Fruit fly (Drosophila melanogaster) whole organism, embryonic: ENCODE results near the gene Cda5.
A peak's percentile ranks its signal among the peaks of the same experiment; 100 is the strongest.

Source experiments
- Bgb ChIP-seq: fragments of 200-800 bp; sonication (Bioruptor generic); IDR thresholded peaks from 2 replicates; pipeline ENCODE4 v1.3.6; 2022; ENCODE audit warnings: missing biosample characterization, missing genetic modification characterization; ENCODE audit not compliant: partially characterized antibody
- CG10462 ChIP-seq: fragments of 200-800 bp; sonication (Bioruptor generic); optimal IDR thresholded peaks from 2 replicates; lab custom pipeline; 2016; ENCODE audit warnings: missing biosample characterization, missing genetic modification characterization
- CG11456 ChIP-seq: fragments of 200-800 bp; sonication (Bioruptor generic); IDR thresholded peaks from 3 replicates; pipeline ENCODE4 v1.3.6; 2022; ENCODE audit warnings: missing biosample characterization, missing genetic modification characterization
- CG1233 ChIP-seq: fragments of 200-800 bp; sonication (Bioruptor generic); optimal IDR thresholded peaks from 4 replicates; lab custom pipeline; 2018; ENCODE audit warnings: missing biosample characterization, mild to moderate bottlenecking, missing genetic modification characterization
- CG12942 ChIP-seq: fragments of 200-800 bp; sonication (Bioruptor generic); optimal IDR thresholded peaks from 3 replicates; lab custom pipeline; 2016; ENCODE audit warnings: missing biosample characterization, missing genetic modification characterization
- CG14441 ChIP-seq: fragments of 200-800 bp; sonication (Bioruptor generic); IDR thresholded peaks from 2 replicates; pipeline ENCODE4 v1.3.6; 2022; ENCODE audit warnings: missing biosample characterization, missing genetic modification characterization
- CG1602 ChIP-seq: fragments of 200-800 bp; sonication (Bioruptor generic); optimal IDR thresholded peaks from 3 replicates; lab custom pipeline; 2016; ENCODE audit warnings: missing biosample characterization, missing genetic modification characterization
- CG16863 ChIP-seq: fragments of 200-800 bp; sonication (Bioruptor generic); optimal IDR thresholded peaks from 3 replicates; lab custom pipeline; 2016; ENCODE audit warnings: missing biosample characterization, missing genetic modification characterization
- CG1792 ChIP-seq: fragments of 200-800 bp; sonication (Bioruptor generic); optimal IDR thresholded peaks from 2 replicates; lab custom pipeline; 2016; ENCODE audit warnings: missing biosample characterization, missing genetic modification characterization
- CG2116 ChIP-seq: fragments of 200-800 bp; sonication (Bioruptor generic); optimal IDR thresholded peaks from 3 replicates; lab custom pipeline; 2018; ENCODE audit warnings: missing biosample characterization, mild to moderate bottlenecking, missing genetic modification characterization
- CG4617 ChIP-seq: fragments of 200-800 bp; sonication (Bioruptor generic); optimal IDR thresholded peaks from 3 replicates; lab custom pipeline; 2016; ENCODE audit warnings: missing biosample characterization, missing genetic modification characterization, borderline replicate concordance
- CG5245 ChIP-seq: fragments of 200-800 bp; sonication (Bioruptor generic); optimal IDR thresholded peaks from 3 replicates; lab custom pipeline; 2016; ENCODE audit warnings: missing biosample characterization, missing genetic modification characterization
- CG8089 ChIP-seq: fragments of 200-800 bp; sonication (Bioruptor generic); optimal IDR thresholded peaks from 3 replicates; lab custom pipeline; 2016; ENCODE audit warnings: missing biosample characterization, missing genetic modification characterization
- CG8281 ChIP-seq: fragments of 200-800 bp; sonication (Bioruptor generic); optimal IDR thresholded peaks from 2 replicates; lab custom pipeline; 2018; ENCODE audit warnings: missing biosample characterization, mild to moderate bottlenecking, missing genetic modification characterization, moderate library complexity
- CG8290 ChIP-seq, 3 experiments: fragments of 200-800 bp; sonication (Bioruptor generic); optimal IDR thresholded peaks; 2 replicates each; lab custom pipeline; 2016 to 2019; ENCODE audit warnings: missing biosample characterization in 3 of 3, missing genetic modification characterization in 3 of 3, mild to moderate bottlenecking in 2 of 3, moderate library complexity in 1 of 3
- CG9609 ChIP-seq: fragments of 200-800 bp; sonication (Bioruptor generic); optimal IDR thresholded peaks from 3 replicates; lab custom pipeline; 2016; ENCODE audit warnings: missing biosample characterization, missing genetic modification characterization
- CG9727 ChIP-seq: fragments of 200-800 bp; sonication (Bioruptor generic); optimal IDR thresholded peaks from 3 replicates; lab custom pipeline; 2017; ENCODE audit warnings: missing biosample characterization, mild to moderate bottlenecking, missing genetic modification characterization
- CHES-1-like ChIP-seq: fragments of 200-800 bp; sonication (Bioruptor generic); optimal IDR thresholded peaks from 2 replicates; lab custom pipeline; 2016; ENCODE audit warnings: missing biosample characterization, missing genetic modification characterization
- CkIIα-i1 ChIP-seq: fragments of 200-800 bp; sonication (Bioruptor generic); IDR thresholded peaks from 2 replicates; pipeline ENCODE4 v1.3.6; 2022; ENCODE audit warnings: missing biosample characterization, missing genetic modification characterization
- Dfd ChIP-seq, 2 experiments: fragments of >200 bp; optimal IDR thresholded peaks; 2 replicates each; lab custom pipeline; 2017; ENCODE audit warnings: missing biosample characterization in 2 of 2, missing genetic modification characterization in 2 of 2
- Hmr ChIP-seq: fragments of 200-800 bp; sonication (Bioruptor generic); optimal IDR thresholded peaks from 3 replicates; lab custom pipeline; 2017; ENCODE audit warnings: mild to moderate bottlenecking, missing biosample characterization, missing genetic modification reagents, missing genetic modification characterization
- MTF-1 ChIP-seq: fragments of 200-800 bp; sonication (Bioruptor generic); optimal IDR thresholded peaks from 2 replicates; lab custom pipeline; 2018; ENCODE audit warnings: missing biosample characterization, mild to moderate bottlenecking, missing genetic modification characterization, borderline replicate concordance
- Nf-YB ChIP-seq: fragments of 200-800 bp; sonication (Bioruptor generic); optimal IDR thresholded peaks from 3 replicates; lab custom pipeline; 2019; ENCODE audit warnings: missing biosample characterization, mild to moderate bottlenecking, missing genetic modification characterization, moderate library complexity
- Scr ChIP-seq: fragments of 200-800 bp; sonication (Bioruptor generic); IDR thresholded peaks from 2 replicates; pipeline ENCODE4 v1.3.6; 2022; ENCODE audit warnings: missing biosample characterization, missing genetic modification characterization; ENCODE audit not compliant: partially characterized antibody
- cad ChIP-seq: fragments of >200 bp; optimal IDR thresholded peaks from 2 replicates; lab custom pipeline; 2017; ENCODE audit warnings: missing biosample characterization, missing genetic modification characterization
- cg ChIP-seq: fragments of 200-800 bp; sonication (Bioruptor generic); optimal IDR thresholded peaks from 3 replicates; lab custom pipeline; 2019; ENCODE audit warnings: missing biosample characterization, mild to moderate bottlenecking, missing genetic modification characterization, moderate library complexity
- crc ChIP-seq: fragments of 200-800 bp; sonication (Bioruptor generic); optimal IDR thresholded peaks from 2 replicates; lab custom pipeline; 2016; ENCODE audit warnings: missing biosample characterization, missing genetic modification characterization
- dan ChIP-seq: fragments of 200-800 bp; sonication (Bioruptor generic); IDR thresholded peaks from 2 replicates; pipeline ENCODE4 v1.3.6; 2022; ENCODE audit warnings: missing biosample characterization, missing genetic modification characterization
- danr ChIP-seq: fragments of 200-800 bp; sonication (Bioruptor generic); IDR thresholded peaks from 2 replicates; pipeline ENCODE4 v1.3.6; 2022; ENCODE audit warnings: missing biosample characterization, missing genetic modification characterization
- disco-r ChIP-seq: fragments of 200-800 bp; sonication (Bioruptor generic); optimal IDR thresholded peaks from 2 replicates; lab custom pipeline; 2016; ENCODE audit warnings: missing biosample characterization, missing genetic modification characterization
- dmrt99B ChIP-seq: fragments of 200-800 bp; sonication (Bioruptor generic); optimal IDR thresholded peaks from 2 replicates; lab custom pipeline; 2018; ENCODE audit warnings: missing biosample characterization, mild to moderate bottlenecking, missing genetic modification characterization, moderate library complexity
- ham ChIP-seq: fragments of 200-800 bp; sonication (Bioruptor generic); IDR thresholded peaks from 2 replicates; pipeline ENCODE4 v1.3.6; 2022; ENCODE audit warnings: missing biosample characterization, missing genetic modification characterization
- kay ChIP-seq: fragments of 200-800 bp; sonication (Bioruptor generic); optimal IDR thresholded peaks from 2 replicates; lab custom pipeline; 2016; ENCODE audit warnings: missing biosample characterization, missing genetic modification characterization
- pan ChIP-seq, 4 experiments: fragments of >200 bp in 3 of 4; fragments of 200-800 bp in 1 of 4; sonication (Bioruptor generic) in 1 of 4; optimal IDR thresholded peaks in 3 of 4; IDR thresholded peaks in 1 of 4; 2 replicates each; pipeline versions ENCODE4 v1.3.6 to Lab custom; 2017 to 2022; ENCODE audit warnings: missing biosample characterization in 2 of 4, missing genetic modification characterization in 2 of 4, mixed read lengths in 1 of 4
- pho ChIP-seq: fragments of 200-800 bp; sonication (Bioruptor generic); optimal IDR thresholded peaks from 2 replicates; lab custom pipeline; 2016; ENCODE audit warnings: missing biosample characterization, missing genetic modification characterization
- psq ChIP-seq: fragments of 200-800 bp; sonication (Bioruptor generic); optimal IDR thresholded peaks from 2 replicates; lab custom pipeline; 2017; ENCODE audit warnings: missing biosample characterization, missing genetic modification characterization
- rib ChIP-seq: fragments of 200-800 bp; sonication (Bioruptor generic); IDR thresholded peaks from 2 replicates; pipeline ENCODE4 v1.3.6; 2022; ENCODE audit warnings: missing biosample characterization, missing genetic modification characterization
- run ChIP-seq: fragments of 200-800 bp; sonication (Bioruptor generic); optimal IDR thresholded peaks from 3 replicates; lab custom pipeline; 2018; ENCODE audit warnings: missing biosample characterization, mild to moderate bottlenecking, missing genetic modification characterization
- sc ChIP-seq, 3 experiments: fragments of >200 bp in 2 of 3; fragments of 200-800 bp in 1 of 3; sonication (Bioruptor generic) in 1 of 3; optimal IDR thresholded peaks; 2 replicates in 2 of 3; 3 replicates in 1 of 3; lab custom pipeline; 2017; ENCODE audit warnings: mild to moderate bottlenecking in 1 of 3, missing biosample characterization in 1 of 3, missing genetic modification characterization in 1 of 3, missing genetic modification reagents in 1 of 3
- sd ChIP-seq: fragments of 200-800 bp; sonication (Bioruptor generic); optimal IDR thresholded peaks from 3 replicates; lab custom pipeline; 2018; ENCODE audit warnings: missing biosample characterization, mild to moderate bottlenecking, missing genetic modification characterization, moderate library complexity
- seq ChIP-seq: fragments of 200-800 bp; sonication (Bioruptor generic); IDR thresholded peaks from 2 replicates; pipeline ENCODE4 v1.3.6; 2022; ENCODE audit warnings: missing biosample characterization, missing genetic modification characterization
- so ChIP-seq: fragments of 200-800 bp; sonication (Bioruptor generic); IDR thresholded peaks from 3 replicates; pipeline ENCODE4 v1.3.6; 2022; ENCODE audit warnings: missing biosample characterization, missing genetic modification characterization
- sqz ChIP-seq: fragments of 200-800 bp; sonication (Bioruptor generic); optimal IDR thresholded peaks from 3 replicates; lab custom pipeline; 2018; ENCODE audit warnings: missing biosample characterization, mild to moderate bottlenecking, missing genetic modification characterization
- sug ChIP-seq: fragments of 200-800 bp; optimal IDR thresholded peaks from 2 replicates; lab custom pipeline; 2019; ENCODE audit warnings: missing biosample characterization, mild to moderate bottlenecking, missing genetic modification characterization, moderate library complexity
- tll ChIP-seq, 2 experiments: fragments of 200-800 bp in 1 of 2; fragments of >200 bp in 1 of 2; sonication (Bioruptor generic) in 1 of 2; optimal IDR thresholded peaks; 2 replicates each; lab custom pipeline; 2017 to 2019; ENCODE audit warnings: missing biosample characterization in 2 of 2, missing genetic modification characterization in 2 of 2, mild to moderate bottlenecking in 1 of 2, moderate library complexity in 1 of 2
- wek ChIP-seq: fragments of 200-800 bp; sonication (Bioruptor generic); optimal IDR thresholded peaks from 3 replicates; lab custom pipeline; 2018; ENCODE audit warnings: missing biosample characterization, mild to moderate bottlenecking, missing genetic modification characterization, moderate library complexity

Cda5 gene

DNA sequence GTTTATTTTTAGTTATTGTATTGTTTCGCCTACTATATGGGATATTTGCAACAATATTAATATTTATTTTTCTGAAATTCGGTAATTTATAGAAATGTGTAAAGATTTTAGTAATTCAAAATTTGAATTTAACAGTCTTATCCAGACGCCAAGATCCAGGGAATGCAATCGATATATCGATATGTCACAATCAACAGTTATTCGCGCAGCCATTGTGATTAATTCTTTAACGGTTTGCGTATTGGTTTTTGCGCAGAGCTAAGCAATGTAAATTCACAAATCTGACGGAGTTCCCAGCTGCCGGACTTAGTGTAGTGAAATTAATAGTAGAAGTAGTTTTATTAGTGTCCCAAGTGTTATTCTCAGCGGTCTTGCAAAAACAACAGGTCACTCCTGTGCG, 49.2 kb upstream of the Cda5 start, which contains the start of gene ND-15 (continued):
- no peak for TF ChIP-seq psq (GFP tag; lab: Kevin White, UChicago)

DNA sequence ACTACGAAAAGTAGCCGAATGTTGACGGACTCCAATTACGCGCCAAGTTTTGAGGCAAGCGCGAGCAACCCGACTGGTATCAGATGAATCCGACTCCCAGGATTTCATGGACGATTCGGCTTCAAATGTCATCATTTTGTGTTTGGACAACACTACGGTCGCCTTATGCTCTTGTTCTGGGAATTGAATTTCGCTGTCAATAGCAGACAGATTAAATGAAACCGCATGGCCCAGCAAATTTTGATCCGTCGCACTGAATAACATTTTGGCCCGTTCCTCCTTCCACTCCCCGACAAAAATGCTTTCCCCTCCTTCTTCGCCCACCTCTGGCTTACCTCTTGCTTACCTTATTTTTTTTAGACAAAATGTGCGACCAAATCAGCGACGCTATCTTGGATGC, 44.8 kb upstream of the Cda5 start:
- no peak for TF ChIP-seq CG8290 (GFP tag; optimal IDR thresholded peaks at IDR 0.05; lab: Kevin White, UChicago)
- no peak for TF ChIP-seq CG8290 (tag; optimal IDR thresholded peaks at IDR 0.05; lab: Kevin White, UChicago)
- TF ChIP-seq Bgb (GFP tag; lab: Robert Waterston, UW), result no peak
- TF ChIP-seq Scr (GFP tag; lab: Robert Waterston, UW), result no peak
- no peak for TF ChIP-seq sc (optimal IDR thresholded peaks at IDR 0.05; lab: Kevin White, UChicago)
- no peak for TF ChIP-seq sc (GFP tag; optimal IDR thresholded peaks at IDR 0.05; lab: Kevin White, UChicago)
- no peak for TF ChIP-seq kay (GFP tag; lab: Kevin White, UChicago)
- no peak for TF ChIP-seq CG5245 (GFP tag; lab: Kevin White, UChicago)
- TF ChIP-seq CG10462 (GFP tag; lab: Kevin White, UChicago), result no peak
- no peak for TF ChIP-seq ham (GFP tag; lab: Robert Waterston, UW)
- no peak for TF ChIP-seq run
- TF ChIP-seq CG4617 (GFP tag; lab: Kevin White, UChicago), result no peak
- TF ChIP-seq CG1792 (GFP tag; lab: Kevin White, UChicago), result no peak
- no peak for TF ChIP-seq CG12942 (GFP tag; lab: Kevin White, UChicago)
- TF ChIP-seq crc, result no peak
- TF ChIP-seq CHES-1-like (GFP tag; lab: Kevin White, UChicago), result no peak
- no peak for TF ChIP-seq CG16863 (GFP tag; lab: Kevin White, UChicago)
- TF ChIP-seq pho (GFP tag; lab: Kevin White, UChicago), result no peak
- no peak for TF ChIP-seq rib (GFP tag; lab: Robert Waterston, UW)
- no peak for TF ChIP-seq seq (GFP tag; lab: Robert Waterston, UW)
- TF ChIP-seq CG9609 (GFP tag; lab: Kevin White, UChicago), result no peak
- no peak for TF ChIP-seq dmrt99B

dm6 chr2L:109098-109799, 44.0 kb upstream of the Cda5 start:
- no peak for TF ChIP-seq cad (GFP tag; lab: Kevin White, UChicago)
- no peak for TF ChIP-seq dan (GFP tag; lab: Robert Waterston, UW)
- TF ChIP-seq Hmr (GFP tag; lab: Kevin White, UChicago), result no peak
- no peak for TF ChIP-seq CG2116 (GFP tag; lab: Kevin White, UChicago)
- TF ChIP-seq tll (GFP tag; optimal IDR thresholded peaks at IDR 0.05; lab: Kevin White, UChicago), result no peak
- TF ChIP-seq pan (optimal IDR thresholded peaks at IDR 0.05; lab: Kevin White, UChicago), result no peak
- TF ChIP-seq pan (GFP tag; optimal IDR thresholded peaks at IDR 0.05 in 1 of 2, IDR thresholded peaks at IDR 0.05 in 1 of 2), result no peak
- TF ChIP-seq wek (GFP tag; lab: Kevin White, UChicago), result no peak
- TF ChIP-seq sqz (GFP tag; lab: Kevin White, UChicago), result no peak
- no peak for TF ChIP-seq so (GFP tag; lab: Robert Waterston, UW)
- TF ChIP-seq sd (tag; lab: Kevin White, UChicago), result peak; percentile 87
- no peak for TF ChIP-seq CG11456
- no peak for TF ChIP-seq CG9609 (GFP tag; lab: Kevin White, UChicago)
- no peak for TF ChIP-seq MTF-1 (GFP tag; lab: Kevin White, UChicago)
- TF ChIP-seq CG14441 (GFP tag; lab: Robert Waterston, UW), result no peak
- no peak for TF ChIP-seq danr (GFP tag; lab: Robert Waterston, UW)
- no peak for TF ChIP-seq CkIIα-i1 (GFP tag; lab: Robert Waterston, UW)
- TF ChIP-seq disco-r (GFP tag; lab: Kevin White, UChicago), result no peak
- no peak for TF ChIP-seq CG8281 (tag; lab: Kevin White, UChicago)
- no peak for TF ChIP-seq Nf-YB (GFP tag; lab: Kevin White, UChicago)
- TF ChIP-seq CG9727 (GFP tag; lab: Kevin White, UChicago), result no peak
- peak; percentile 88 for TF ChIP-seq sug (tag; lab: Kevin White, UChicago)
- no peak for TF ChIP-seq Dfd (GFP tag; optimal IDR thresholded peaks at IDR 0.05; lab: Kevin White, UChicago)
- TF ChIP-seq rib (GFP tag; lab: Robert Waterston, UW), result peak; percentile 9; the same call in 1 of the 2 replicates
- no peak for TF ChIP-seq CG1602
- TF ChIP-seq CG8089 (GFP tag; lab: Kevin White, UChicago), result no peak
- TF ChIP-seq cg, result peak; percentile 67
- TF ChIP-seq CG1233, result no peak
